Worm (Caenorhabditis elegans): Measurements from ENCODE around the gene E02H4.6.

DNA sequence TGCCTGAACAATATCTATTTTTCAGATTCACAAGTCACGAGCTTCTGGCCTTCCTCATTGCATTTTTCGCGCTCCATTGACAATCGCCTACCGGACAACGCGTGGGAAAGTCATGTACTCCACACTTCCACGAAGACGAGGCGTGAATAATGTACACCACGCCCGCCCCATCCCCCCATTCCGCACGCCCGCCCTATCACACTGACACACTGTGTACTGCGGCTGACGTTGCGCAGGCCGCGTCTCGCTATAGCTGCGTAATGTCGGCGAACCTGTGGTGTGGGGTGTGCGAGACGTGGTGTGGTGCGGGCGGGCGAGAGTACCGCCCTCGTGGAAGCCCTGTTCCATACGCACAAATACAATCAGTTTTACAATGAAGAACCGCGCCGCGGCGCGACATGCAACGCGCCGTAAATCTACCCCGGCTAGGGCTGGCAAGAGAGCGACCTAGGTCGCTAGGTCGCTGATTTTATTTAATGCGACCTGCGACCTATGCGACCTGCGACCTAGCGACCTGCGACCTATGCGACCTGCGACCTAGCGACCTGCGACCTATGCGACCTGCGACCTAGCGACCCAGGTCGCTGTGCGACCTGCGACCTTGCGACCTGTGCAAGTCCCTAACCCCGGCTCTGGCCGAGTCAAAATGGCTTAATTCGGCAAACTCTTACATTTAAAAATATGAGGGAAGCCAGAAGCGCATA, 15.7 kb downstream of the E02H4.6 start:
- TF ChIP-seq ceh-43 (GFP tag; optimal IDR thresholded peaks at IDR 0.05) (no peak), pha-4 (tag; optimal IDR thresholded peaks at IDR 0.05) (no peak), nhr-237 (tag; optimal IDR thresholded peaks at IDR 0.05) (no peak), mep-1 (tag; optimal IDR thresholded peaks at IDR 0.05) (no peak), unc-39 (tag; optimal IDR thresholded peaks at IDR 0.05) (no peak), snpc-4 (tag; optimal IDR thresholded peaks at IDR 0.05) (no peak), unc-62 (GFP tag; optimal IDR thresholded peaks at IDR 0.05) (no peak), elt-3 (tag; optimal IDR thresholded peaks at IDR 0.05) (no peak), lsy-2 (tag; optimal IDR thresholded peaks at IDR 0.05) (no peak), cnd-1 (tag; optimal IDR thresholded peaks at IDR 0.05) (no peak)
